Worm (Caenorhabditis elegans) whole organism, late embryonic: Measurements from ENCODE around the gene gem-1.

Source experiments
- F13H6.1 ChIP-seq: sonication (generic microtip); optimal IDR thresholded peaks from 2 replicates; lab custom pipeline; 2016; ENCODE audit warnings: missing genetic modification characterization, missing compliant biosample characterization
- ama-1 ChIP-seq: fragments of 150-350 bp; optimal IDR thresholded peaks from 2 replicates; lab custom pipeline; 2014
- ceh-9 ChIP-seq: sonication (generic microtip); optimal IDR thresholded peaks from 2 replicates; lab custom pipeline; 2016; ENCODE audit warnings: mild to moderate bottlenecking, missing genetic modification characterization, inconsistent platforms, missing compliant biosample characterization
- fax-1 ChIP-seq: sonication (generic microtip); optimal IDR thresholded peaks from 2 replicates; lab custom pipeline; 2016; ENCODE audit warnings: missing genotype, missing genetic modification characterization, missing compliant biosample characterization
- fkh-10 ChIP-seq: fragments of 150-350 bp; optimal IDR thresholded peaks from 2 replicates; lab custom pipeline; 2014; ENCODE audit warnings: missing biosample characterization, missing genetic modification reagents, missing genetic modification characterization
- gmeb-2 ChIP-seq: sonication (generic microtip); optimal IDR thresholded peaks from 2 replicates; lab custom pipeline; 2016; ENCODE audit warnings: missing genetic modification characterization, inconsistent platforms, missing compliant biosample characterization
- hlh-8 ChIP-seq: sonication (generic microtip); optimal IDR thresholded peaks from 2 replicates; lab custom pipeline; 2016; ENCODE audit warnings: missing genotype, missing genetic modification characterization, missing compliant biosample characterization
- pha-4 ChIP-seq: fragments of 150-350 bp; optimal IDR thresholded peaks from 2 replicates; lab custom pipeline; 2018; ENCODE audit warnings: missing biosample characterization, missing genetic modification reagents, missing genetic modification characterization
- pqm-1 ChIP-seq: sonication (generic microtip); optimal IDR thresholded peaks from 2 replicates; lab custom pipeline; 2016; ENCODE audit warnings: missing genetic modification characterization, missing compliant biosample characterization
- pros-1 ChIP-seq: fragments of 150-350 bp; optimal IDR thresholded peaks from 2 replicates; lab custom pipeline; 2014; ENCODE audit warnings: missing biosample characterization, missing genetic modification reagents, missing genetic modification characterization
- ref-2 ChIP-seq: sonication (generic microtip); optimal IDR thresholded peaks from 2 replicates; lab custom pipeline; 2016; ENCODE audit warnings: missing genetic modification characterization, missing compliant biosample characterization
- tbx-7 ChIP-seq: sonication (generic microtip); optimal IDR thresholded peaks from 2 replicates; lab custom pipeline; 2016; ENCODE audit warnings: missing genotype, missing genetic modification characterization, missing compliant biosample characterization

ce11 chrX:13323697-13324096 lies 53.1 kb downstream of the gem-1 start:
- TF ChIP-seq pha-4 (tag; lab: Kevin White, UChicago) (no peak), ama-1 (lab: Kevin White, UChicago) (no peak), hlh-8 (no peak), fkh-10 (no peak), F13H6.1 (tag; lab: Kevin White, UChicago) (no peak), pqm-1 (tag; lab: Kevin White, UChicago) (no peak), fax-1 (tag; lab: Kevin White, UChicago) (no peak), tbx-7 (no peak), ceh-9 (tag; lab: Kevin White, UChicago) (no peak), gmeb-2 (tag; lab: Kevin White, UChicago) (no peak), ref-2 (tag; lab: Kevin White, UChicago) (no peak), pros-1 (tag; lab: Kevin White, UChicago) (no peak)
